Fruit fly (Drosophila melanogaster) whole organism, wandering third instar larva: ENCODE data around the gene CG43052.

Experiments used
- GATAd ChIP-seq: sonication (Bioruptor generic); optimal IDR thresholded peaks from 2 replicates; lab custom pipeline; 2016; ENCODE audit warnings: missing biosample characterization, missing genetic modification characterization
- brk ChIP-seq: fragments of 200-800 bp; sonication (Bioruptor generic); optimal IDR thresholded peaks from 2 replicates; lab custom pipeline; 2016; ENCODE audit warnings: missing biosample characterization, mild to moderate bottlenecking, missing genetic modification characterization
- foxo ChIP-seq, 2 experiments: fragments of 200-800 bp; sonication (Bioruptor generic); optimal IDR thresholded peaks; 2 replicates in 1 of 2; 3 replicates in 1 of 2; lab custom pipeline; 2016 to 2017; ENCODE audit warnings: missing biosample characterization in 2 of 2, missing genetic modification characterization in 2 of 2
- h ChIP-seq: fragments of 200-800 bp; sonication (Bioruptor generic); optimal IDR thresholded peaks from 3 replicates; lab custom pipeline; 2016; ENCODE audit warnings: missing biosample characterization, mild to moderate bottlenecking, missing genetic modification characterization
- sv ChIP-seq: fragments of 200-800 bp; sonication (Bioruptor generic); optimal IDR thresholded peaks from 3 replicates; lab custom pipeline; 2016; ENCODE audit warnings: missing biosample characterization, missing genetic modification characterization
- tai ChIP-seq: sonication (Bioruptor generic); optimal IDR thresholded peaks from 2 replicates; lab custom pipeline; 2016; ENCODE audit warnings: missing biosample characterization, missing genetic modification characterization

DNA sequence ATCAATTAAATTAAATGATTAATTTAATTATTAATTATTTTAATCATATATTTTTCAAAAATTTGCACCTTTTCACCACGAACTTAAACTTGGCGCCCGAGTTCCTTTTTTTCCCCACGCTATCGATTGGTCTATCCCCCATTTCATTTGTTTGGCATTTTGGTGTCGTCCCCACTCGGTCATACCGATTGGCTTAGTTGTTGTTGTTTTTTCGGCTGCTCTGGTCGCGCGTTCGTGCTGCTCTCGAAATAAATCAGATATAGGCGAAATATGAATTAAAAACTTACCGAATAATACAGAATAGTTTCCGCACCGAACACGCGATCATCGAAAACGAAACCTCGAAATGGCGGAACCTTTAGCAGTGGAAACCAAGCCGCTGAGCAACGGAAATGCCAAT lies 17.9 kb upstream of the CG43052 start, which contains the start of gene CG33090:
- TF ChIP-seq GATAd (GFP tag; lab: Kevin White, UChicago) (no peak), tai (GFP tag; lab: Kevin White, UChicago) (no peak), brk (GFP tag; lab: Kevin White, UChicago) (no peak), h (GFP tag; lab: Kevin White, UChicago) (no peak), sv (GFP tag; lab: Kevin White, UChicago) (no peak), foxo (GFP tag; optimal IDR thresholded peaks at IDR 0.05; lab: Kevin White, UChicago) (no peak)
